Comparison of ENCODE assay signal across 1 worm cellular context in the genomic region with DNA sequence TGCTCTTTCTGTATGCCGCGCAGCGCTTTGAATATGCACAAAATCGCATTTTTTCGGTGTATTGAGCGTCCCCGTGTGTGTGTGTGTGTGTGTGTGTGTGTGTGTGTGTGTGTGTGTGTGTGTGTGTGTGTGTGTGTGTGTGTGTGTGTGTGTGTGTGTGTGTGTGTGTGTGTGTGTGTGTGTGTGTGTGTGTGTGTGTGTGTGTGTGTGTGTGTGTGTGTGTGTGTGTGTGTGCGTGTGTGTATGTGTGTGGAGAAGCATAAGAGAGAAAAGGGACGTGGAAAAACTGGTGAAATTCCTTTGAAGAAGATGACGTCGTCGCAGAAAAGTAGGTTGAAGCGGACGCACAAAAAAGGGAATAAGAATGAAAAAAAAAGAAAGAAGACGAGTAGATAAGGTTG.
TF ChIP-seq lines count a peak whose summit lies in the region.

No protein-coding gene starts in this region.

TF ChIP-seq in whole organism, L1 larva, 84 proteins besides CTCF, POLR2A, EP300 and RAD21 (continued from another document):
- TF ChIP-seq unc-86 (tag; optimal IDR thresholded peaks at IDR 0.05; lab: Kevin White, UChicago): peak; percentile 70
- peak; percentile 60 for TF ChIP-seq hlh-17 (GFP tag; optimal IDR thresholded peaks at IDR 0.05; lab: Kevin White, UChicago; ENCODE audit: borderline replicate concordance)
- 0 out of 2 replicates have a peak, but pooled peaks have one; percentile 22 for TF ChIP-seq isw-1 (GFP tag; IDR thresholded peaks at IDR 0.05; lab: Robert Waterston, UW)
- TF ChIP-seq irx-1 (tag; optimal IDR thresholded peaks at IDR 0.05; lab: Kevin White, UChicago): peak; percentile 46
- peak; percentile 50 for TF ChIP-seq zip-4 (GFP tag; optimal IDR thresholded peaks at IDR 0.05; lab: Kevin White, UChicago)
